Worm (Caenorhabditis elegans): Measurements from ENCODE around the gene tag-123.

tag-123 gene

DNA sequence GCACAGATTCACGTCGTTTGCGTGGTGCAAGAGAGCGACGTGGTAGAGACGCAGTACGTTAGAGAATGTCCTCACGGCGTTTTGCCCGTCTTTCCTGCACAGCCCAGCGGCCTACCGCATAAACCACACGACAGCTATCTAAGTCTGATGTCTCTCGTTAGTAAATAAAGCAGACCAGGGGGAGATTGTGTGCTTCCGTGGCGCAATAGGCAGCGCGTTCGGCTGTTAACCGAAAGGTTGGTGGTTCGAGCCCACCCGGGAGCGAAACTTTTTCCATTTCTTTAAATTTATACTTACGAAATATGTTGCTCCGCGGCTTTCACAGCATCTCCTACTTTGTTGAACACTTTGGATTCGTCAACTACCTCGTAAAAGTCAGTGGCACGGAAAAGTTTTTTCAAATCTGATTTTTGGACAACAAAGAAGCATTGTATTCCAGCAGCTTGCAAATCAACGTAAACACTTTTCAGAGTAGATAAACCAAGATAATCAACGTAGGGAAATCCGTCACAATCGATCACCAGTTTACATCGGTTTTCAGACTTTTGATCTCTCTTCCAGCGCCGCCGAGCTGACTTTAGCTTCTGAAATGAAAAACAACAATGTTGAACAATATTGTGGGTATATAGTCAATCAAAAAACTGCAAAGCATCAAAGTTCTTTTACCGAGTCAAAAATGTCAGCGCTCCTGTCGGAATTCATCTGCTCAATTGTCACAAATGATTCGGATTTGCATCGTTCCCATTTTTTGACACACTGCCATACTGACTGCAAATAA lies 17.4 kb downstream of the tag-123 start (continued):
- TF ChIP-seq bed-1 (GFP tag; IDR thresholded peaks at IDR 0.05) (no peak), lag-1 (GFP tag; IDR thresholded peaks at IDR 0.05) (no peak), ceh-27 (GFP tag; optimal IDR thresholded peaks at IDR 0.05) (peak; percentile 94), lin-35 (GFP tag; optimal IDR thresholded peaks at IDR 0.05) (peak in 1 of 3 experiments; percentile 35)

DNA sequence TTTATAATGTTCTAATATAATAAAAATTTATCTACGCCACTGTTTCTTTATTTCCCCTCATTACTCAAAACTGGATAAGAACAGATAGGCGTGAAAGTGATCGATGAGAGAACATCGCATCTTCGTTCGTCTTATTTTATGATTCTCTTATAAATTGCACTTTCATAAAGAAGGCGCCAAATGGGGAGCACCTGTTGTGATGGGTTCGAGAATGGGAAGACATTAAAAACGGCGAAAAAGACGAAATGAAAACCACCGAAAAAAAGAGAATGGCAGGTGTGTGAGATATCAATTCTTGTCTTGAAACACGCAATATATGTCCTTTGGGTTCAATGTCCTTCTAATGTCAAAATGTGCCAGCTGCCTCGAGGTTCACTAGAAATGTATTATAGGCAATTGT lies 27.6 kb downstream of the tag-123 start:
- TF ChIP-seq lin-54 (GFP tag; optimal IDR thresholded peaks at IDR 0.05) (no peak), attf-5 (GFP tag; optimal IDR thresholded peaks at IDR 0.05) (no peak), let-607 (tag; optimal IDR thresholded peaks at IDR 0.05) (no peak), madf-3 (GFP tag; IDR thresholded peaks at IDR 0.05) (no peak), sptf-2 (GFP tag; optimal IDR thresholded peaks at IDR 0.05) (no peak), egrh-3 (GFP tag; IDR thresholded peaks at IDR 0.05) (no peak), nhr-179 (tag; optimal IDR thresholded peaks at IDR 0.05) (no peak), snpc-1.1 (tag; optimal IDR thresholded peaks at IDR 0.05; ENCODE audit: insufficient read depth) (no peak), Y95B8A.8 (GFP tag; IDR thresholded peaks at IDR 0.05) (no peak), nfya-1 (tag; optimal IDR thresholded peaks at IDR 0.05; ENCODE audit: borderline replicate concordance, insufficient read depth) (no peak), lag-1 (GFP tag; IDR thresholded peaks at IDR 0.05) (no peak), lin-40 (tag; optimal IDR thresholded peaks at IDR 0.05) (no peak), fkh-3 (tag; optimal IDR thresholded peaks at IDR 0.05) (no peak), tbx-9 (tag; optimal IDR thresholded peaks at IDR 0.05; ENCODE audit: borderline replicate concordance) (no peak), ztf-3 (GFP tag; optimal IDR thresholded peaks at IDR 0.05) (no peak)

DNA sequence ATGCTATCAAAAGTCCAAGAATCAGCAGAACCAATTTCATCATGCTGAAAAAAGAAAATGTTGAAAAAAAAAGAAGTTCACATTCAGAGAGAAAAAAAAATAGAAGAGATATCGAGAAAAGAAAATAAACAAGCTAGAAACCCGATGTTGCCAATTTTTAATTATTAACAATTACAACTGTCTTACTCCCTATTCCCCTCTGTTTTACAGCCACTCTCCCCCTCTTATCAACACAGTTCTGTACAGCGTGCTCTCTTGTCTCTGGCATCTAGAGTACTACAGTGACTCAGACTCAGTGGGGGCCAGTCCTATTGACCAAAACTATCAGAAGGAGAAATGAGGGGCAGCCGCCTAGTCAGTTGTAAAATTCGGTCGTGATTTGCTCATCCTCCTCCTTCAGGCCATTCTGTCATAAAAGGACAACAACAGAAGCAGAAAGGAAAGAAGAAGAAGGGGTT lies 29.3 kb downstream of the tag-123 start, which contains the start of gene wrk-1:
Gene wrk-1 (minus strand): TSS at position 51 of the 458 bp plus-strand sequence.
- TF ChIP-seq dox-1 (GFP tag; IDR thresholded peaks at IDR 0.05), result peak; percentile 40; the same call in 1 of the 2 replicates
- TF ChIP-seq F10E7.11 (tag; optimal IDR thresholded peaks at IDR 0.05), result no peak
- no peak for TF ChIP-seq B0261.1 (tag; optimal IDR thresholded peaks at IDR 0.05)
- peak; percentile 65 for TF ChIP-seq nhr-80 (tag; optimal IDR thresholded peaks at IDR 0.05)
- TF ChIP-seq ztf-25 (GFP tag; IDR thresholded peaks at IDR 0.05), result no peak

DNA sequence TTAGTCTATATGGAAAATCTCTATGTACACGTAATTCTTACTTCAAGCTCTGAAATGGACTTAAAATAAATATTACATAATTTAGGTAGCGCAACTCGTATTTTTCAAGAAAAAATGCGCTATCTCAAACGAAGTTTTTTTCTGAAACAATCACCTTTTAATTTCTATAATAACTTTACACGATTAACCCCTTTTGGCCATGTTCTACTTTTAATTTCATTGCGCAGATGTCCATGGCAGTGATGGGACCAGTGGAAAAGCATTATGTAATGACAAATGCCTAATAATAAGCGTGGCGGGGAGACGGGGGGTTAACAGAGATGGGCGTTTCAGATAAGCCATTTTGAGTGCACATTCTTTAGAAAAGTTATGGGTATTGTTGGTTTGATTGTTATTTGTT lies 30.4 kb downstream of the tag-123 start:
- TF ChIP-seq mcd-1 (GFP tag; IDR thresholded peaks at IDR 0.05) (no peak), Y67H2A.10 (GFP tag; conservative IDR thresholded peaks at IDR 0.05) (no peak), F10E7.11 (tag; optimal IDR thresholded peaks at IDR 0.05) (no peak), B0261.1 (tag; optimal IDR thresholded peaks at IDR 0.05) (no peak), xnd-1 (tag; optimal IDR thresholded peaks at IDR 0.05) (no peak), unc-62 (GFP tag; optimal IDR thresholded peaks at IDR 0.05) (no peak), ztf-26 (tag; optimal IDR thresholded peaks at IDR 0.05) (no peak), lir-1 (GFP tag; conservative IDR thresholded peaks at IDR 0.05) (no peak), ceh-58 (GFP tag; IDR thresholded peaks at IDR 0.05) (no peak), akir-1 (GFP tag; optimal IDR thresholded peaks at IDR 0.05) (no peak), ztf-3 (GFP tag; optimal IDR thresholded peaks at IDR 0.05) (no peak), athp-1 (tag; optimal IDR thresholded peaks at IDR 0.05) (no peak), mel-28 (tag; optimal IDR thresholded peaks at IDR 0.05; ENCODE audit: borderline replicate concordance) (no peak), Y53G8AR.9 (GFP tag; conservative IDR thresholded peaks at IDR 0.05) (no peak), nfya-2 (GFP tag; IDR thresholded peaks at IDR 0.05) (no peak)
